Worm (Caenorhabditis elegans) whole organism, L2 larva: ENCODE results near the gene F56D1.1.

Source experiments
- alr-1 ChIP-seq: fragments of 150-350 bp; optimal IDR thresholded peaks from 2 replicates; lab custom pipeline; 2014; ENCODE audit warnings: missing biosample characterization, missing genetic modification characterization
- ceh-82 ChIP-seq: fragments of 150-350 bp; optimal IDR thresholded peaks from 2 replicates; lab custom pipeline; 2014; ENCODE audit warnings: missing biosample characterization, missing genetic modification characterization
- lin-39 ChIP-seq: fragments of 150-350 bp; optimal IDR thresholded peaks from 2 replicates; lab custom pipeline; 2014; ENCODE audit warnings: missing biosample characterization, missing genetic modification reagents, missing genetic modification characterization
- mdl-1 ChIP-seq, 2 experiments: fragments of 150-350 bp in 1 of 2; sonication (generic microtip) in 1 of 2; optimal IDR thresholded peaks; 2 replicates each; lab custom pipeline; 2017; ENCODE audit warnings: missing biosample characterization in 2 of 2, missing genetic modification characterization in 2 of 2
- nhr-237 ChIP-seq: fragments of 150-350 bp; optimal IDR thresholded peaks from 2 replicates; lab custom pipeline; 2014; ENCODE audit warnings: missing biosample characterization, missing genetic modification characterization
- skn-1 ChIP-seq: sonication (generic microtip); optimal IDR thresholded peaks from 2 replicates; lab custom pipeline; 2017; ENCODE audit warnings: missing biosample characterization, missing genetic modification characterization
- snpc-4 ChIP-seq: fragments of 150-350 bp; optimal IDR thresholded peaks from 2 replicates; lab custom pipeline; 2014; ENCODE audit warnings: missing biosample characterization, missing genetic modification characterization
- ztf-4 ChIP-seq: fragments of 150-350 bp; optimal IDR thresholded peaks from 2 replicates; lab custom pipeline; 2014; ENCODE audit warnings: missing biosample characterization, missing genetic modification characterization

DNA sequence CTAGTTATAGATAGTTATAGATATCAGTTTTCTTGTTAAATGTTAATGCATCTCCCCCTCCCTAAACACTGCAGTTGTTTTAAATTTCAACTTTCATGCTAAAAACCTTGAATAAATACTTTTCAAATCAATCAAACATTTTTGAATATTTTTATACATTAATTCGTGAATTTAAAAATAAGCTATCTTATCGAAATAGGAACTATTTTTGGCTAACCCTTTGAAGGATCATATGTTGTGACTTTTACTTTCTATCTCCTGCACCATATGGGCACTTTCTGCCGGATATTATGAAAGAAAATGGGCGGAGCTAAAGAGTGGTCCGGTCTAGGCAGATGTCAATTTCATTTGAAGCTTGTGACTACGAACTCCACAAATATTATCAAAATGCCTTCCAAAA is 44.2 kb downstream of the F56D1.1 start, which contains the start of gene ZK177.11:
- TF ChIP-seq alr-1 (tag; lab: Kevin White, UChicago) (no peak), lin-39 (tag; lab: Kevin White, UChicago) (no peak), nhr-237 (tag; lab: Kevin White, UChicago) (no peak), ztf-4 (no peak), ceh-82 (no peak), skn-1 (tag; lab: Kevin White, UChicago) (no peak), snpc-4 (tag; lab: Kevin White, UChicago) (no peak), mdl-1 (tag; optimal IDR thresholded peaks at IDR 0.05; lab: Kevin White, UChicago) (no peak)
